Comparison of ENCODE assay signal across 2 worm cellular contexts in genomic region chrII:5543476-5544144, ce11.
A peak's percentile ranks its signal among the peaks of the same experiment; 100 is the strongest.
TF ChIP-seq lines count a peak whose summit lies in the region.

No protein-coding gene starts in this region.

TF ChIP-seq in whole organism, L1 larva, 84 proteins besides CTCF, POLR2A, EP300 and RAD21 (continued from another document):
- peak; percentile 100 for TF ChIP-seq nhr-90 (tag; optimal IDR thresholded peaks at IDR 0.05; lab: Kevin White, UChicago; ENCODE audit: poor library complexity)
- TF ChIP-seq elt-2 (tag; optimal IDR thresholded peaks at IDR 0.05; lab: Kevin White, UChicago) = peak; percentile 100
- TF ChIP-seq nhr-237 (tag; optimal IDR thresholded peaks at IDR 0.05; lab: Kevin White, UChicago) = peak; percentile 91
- TF ChIP-seq isw-1 (GFP tag; IDR thresholded peaks at IDR 0.05; lab: Robert Waterston, UW) = peak; percentile 98
- peak; percentile 99 for TF ChIP-seq grh-1 (GFP tag; IDR thresholded peaks at IDR 0.05; lab: Robert Waterston, UW)
- TF ChIP-seq ceh-82 (tag; optimal IDR thresholded peaks at IDR 0.05; lab: Kevin White, UChicago) = peak; percentile 96 to 97 (median 97)
- TF ChIP-seq nhr-77 (tag; optimal IDR thresholded peaks at IDR 0.05; lab: Kevin White, UChicago) = peak; percentile 99
- TF ChIP-seq ceh-90 (tag; optimal IDR thresholded peaks at IDR 0.05; lab: Kevin White, UChicago) = peak; percentile 71
- TF ChIP-seq ets-5 (GFP tag; IDR thresholded peaks at IDR 0.05; lab: Robert Waterston, UW) = 0 out of 2 replicates have a peak, but pooled peaks have one; percentile 74
- peak; percentile 100 for TF ChIP-seq nhr-71 (tag; optimal IDR thresholded peaks at IDR 0.05; lab: Kevin White, UChicago)
- peak; percentile 86 to 94 for TF ChIP-seq lin-35 (GFP tag; optimal IDR thresholded peaks at IDR 0.05; lab: Kevin White, UChicago)
- peak; percentile 99 for TF ChIP-seq lin-14 (GFP tag; optimal IDR thresholded peaks at IDR 0.05; lab: Kevin White, UChicago)
- TF ChIP-seq unc-86 (tag; optimal IDR thresholded peaks at IDR 0.05; lab: Kevin White, UChicago) = peak; percentile 98
- TF ChIP-seq xbp-1 (tag; optimal IDR thresholded peaks at IDR 0.05; lab: Kevin White, UChicago) = peak; percentile 98
- peak; percentile 68 for TF ChIP-seq nhr-12 (tag; optimal IDR thresholded peaks at IDR 0.05; lab: Kevin White, UChicago)
- peak; percentile 83 for TF ChIP-seq efl-3 (GFP tag; optimal IDR thresholded peaks at IDR 0.05; lab: Kevin White, UChicago)
- peak; percentile 96 for TF ChIP-seq nhr-11 (tag; optimal IDR thresholded peaks at IDR 0.05; lab: Kevin White, UChicago)
- TF ChIP-seq zip-4 (GFP tag; optimal IDR thresholded peaks at IDR 0.05; lab: Kevin White, UChicago) = peak; percentile 95
- peak; percentile 81 for TF ChIP-seq blmp-1 (tag; optimal IDR thresholded peaks at IDR 0.05; lab: Kevin White, UChicago)
- TF ChIP-seq ztf-4 (tag; optimal IDR thresholded peaks at IDR 0.05; lab: Kevin White, UChicago) = peak; percentile 99
- peak; percentile 98 for TF ChIP-seq fkh-8 (tag; optimal IDR thresholded peaks at IDR 0.05; lab: Kevin White, UChicago)
- peak; percentile 100 for TF ChIP-seq nhr-20 (tag; optimal IDR thresholded peaks at IDR 0.05; lab: Kevin White, UChicago)
- peak; percentile 49 for TF ChIP-seq hlh-4 (tag; optimal IDR thresholded peaks at IDR 0.05; lab: Kevin White, UChicago)
- TF ChIP-seq hpl-2 (GFP tag; optimal IDR thresholded peaks at IDR 0.05; lab: Kevin White, UChicago) = peak; percentile 98
- TF ChIP-seq pqm-1 (tag; optimal IDR thresholded peaks at IDR 0.05; lab: Kevin White, UChicago) = peak; percentile 91

TF ChIP-seq in whole organism, young adult, 124 proteins besides CTCF, POLR2A, EP300 and RAD21 (continued from another document):
- TF ChIP-seq snpc-1.1 (tag; optimal IDR thresholded peaks at IDR 0.05; lab: Kevin White, UChicago; ENCODE audit: insufficient read depth) = peak; percentile 95
- peak; percentile 84 for TF ChIP-seq ceh-100 (GFP tag; IDR thresholded peaks at IDR 0.05; lab: Robert Waterston, UW)
- peak; percentile 97 for TF ChIP-seq dox-1 (GFP tag; IDR thresholded peaks at IDR 0.05; lab: Robert Waterston, UW)
- peak; percentile 45 for TF ChIP-seq nhr-80 (tag; optimal IDR thresholded peaks at IDR 0.05; lab: Kevin White, UChicago)
- peak; percentile 75; the same call in 1 of the 2 replicates for TF ChIP-seq lag-1 (GFP tag; IDR thresholded peaks at IDR 0.05; lab: Robert Waterston, UW)
- peak; percentile 95 for TF ChIP-seq Y53G8AR.9 (GFP tag; conservative IDR thresholded peaks at IDR 0.05; lab: Robert Waterston, UW)
- TF ChIP-seq ceh-40 (GFP tag; IDR thresholded peaks at IDR 0.05; lab: Robert Waterston, UW) = 0 out of 2 replicates have a peak, but pooled peaks have one; percentile 79
- peak; percentile 87 for TF ChIP-seq bed-2 (GFP tag; IDR thresholded peaks at IDR 0.05; lab: Robert Waterston, UW)
- peak; percentile 98 for TF ChIP-seq K12H6.12 (tag; optimal IDR thresholded peaks at IDR 0.05; lab: Kevin White, UChicago)
- peak; percentile 78 for TF ChIP-seq F57A8.1 (GFP tag; optimal IDR thresholded peaks at IDR 0.05; lab: Kevin White, UChicago)
- peak; percentile 90 for TF ChIP-seq hmg-1.2 (GFP tag; IDR thresholded peaks at IDR 0.05; lab: Robert Waterston, UW)
- peak; percentile 8 for TF ChIP-seq rpc-1 (optimal IDR thresholded peaks at IDR 0.05; lab: Kevin White, UChicago)
- TF ChIP-seq rpc-1 (tag; optimal IDR thresholded peaks at IDR 0.05; lab: Kevin White, UChicago) = peak; percentile 5
- TF ChIP-seq let-607 (tag; optimal IDR thresholded peaks at IDR 0.05; lab: Kevin White, UChicago) = peak; percentile 79 to 91
- TF ChIP-seq snpc-3.4 (tag; optimal IDR thresholded peaks at IDR 0.05; lab: Kevin White, UChicago) = peak; percentile 93
- TF ChIP-seq K11D2.4 (GFP tag; IDR thresholded peaks at IDR 0.05; lab: Robert Waterston, UW) = peak; percentile 95
- TF ChIP-seq Y53F4B.3 (GFP tag; IDR thresholded peaks at IDR 0.05; lab: Robert Waterston, UW) = no peak
- peak in 2 of 3 experiments; percentile 73 to 91 for TF ChIP-seq lin-35 (GFP tag; optimal IDR thresholded peaks at IDR 0.05; lab: Kevin White, UChicago)
- TF ChIP-seq T26A5.8 (tag; optimal IDR thresholded peaks at IDR 0.05; lab: Kevin White, UChicago) = peak; percentile 40
- peak; percentile 67 for TF ChIP-seq hsf-1 (GFP tag; IDR thresholded peaks at IDR 0.05; lab: Robert Waterston, UW)
- TF ChIP-seq atf-7 (tag; optimal IDR thresholded peaks at IDR 0.05; lab: Kevin White, UChicago) = peak; percentile 98
- TF ChIP-seq Y67H2A.10 (GFP tag; conservative IDR thresholded peaks at IDR 0.05; lab: Robert Waterston, UW) = peak; percentile 73
- TF ChIP-seq madf-10 (tag; optimal IDR thresholded peaks at IDR 0.05; lab: Kevin White, UChicago) = peak; percentile 94
- TF ChIP-seq him-1 (tag; optimal IDR thresholded peaks at IDR 0.05; lab: Kevin White, UChicago) = peak; percentile 85
- TF ChIP-seq repo-1 (tag; optimal IDR thresholded peaks at IDR 0.05; lab: Kevin White, UChicago) = peak; percentile 98
- TF ChIP-seq ceh-79 (tag; optimal IDR thresholded peaks at IDR 0.05; lab: Kevin White, UChicago) = peak; percentile 95
- peak; percentile 100 for TF ChIP-seq attf-6 (GFP tag; IDR thresholded peaks at IDR 0.05; lab: Robert Waterston, UW)
- peak; percentile 59; the same call in 1 of the 2 replicates for TF ChIP-seq egrh-3 (GFP tag; IDR thresholded peaks at IDR 0.05; lab: Robert Waterston, UW)
- peak; percentile 10 for TF ChIP-seq sptf-2 (GFP tag; optimal IDR thresholded peaks at IDR 0.05; lab: Kevin White, UChicago)
- TF ChIP-seq D2030.7 (GFP tag; IDR thresholded peaks at IDR 0.05; lab: Robert Waterston, UW) = peak; percentile 78
- peak; percentile 59 for TF ChIP-seq F49E8.2 (tag; optimal IDR thresholded peaks at IDR 0.05; lab: Kevin White, UChicago; ENCODE audit: insufficient read depth)
